Fruit fly (Drosophila melanogaster) whole organism: ENCODE data around the gene wek.

ENCODE experiments used
- CG8478 ChIP-seq: fragments of >200 bp; optimal IDR thresholded peaks from 2 replicates; lab custom pipeline; 2018; ENCODE audit warnings: inconsistent platforms
- Dll ChIP-seq: fragments of >200 bp; optimal IDR thresholded peaks from 2 replicates; lab custom pipeline; 2017
- pan ChIP-seq: fragments of >200 bp; optimal IDR thresholded peaks from 2 replicates; lab custom pipeline; 2017
- psq ChIP-seq: fragments of >200 bp; optimal IDR thresholded peaks from 2 replicates; lab custom pipeline; 2017

- TF ChIP-seq psq (lab: Kevin White, UChicago), result no peak
- no peak for TF ChIP-seq pan (lab: Kevin White, UChicago)
- TF ChIP-seq CG8478 (lab: Kevin White, UChicago), result no peak
- TF ChIP-seq Dll, result no peak
Observed at dm6 chr2L:15731687-15732086, 36.5 kb downstream of the wek start.
